Worm (Caenorhabditis elegans): ENCODE results near the gene C02G6.3.

- TF ChIP-seq dpff-1 (tag; optimal IDR thresholded peaks at IDR 0.05) = no peak
- TF ChIP-seq ama-1 (optimal IDR thresholded peaks at IDR 0.05) = no peak
- no peak for TF ChIP-seq ama-1 (GFP tag; optimal IDR thresholded peaks at IDR 0.05)
- no peak for TF ChIP-seq dpl-1 (GFP tag; optimal IDR thresholded peaks at IDR 0.05)
- TF ChIP-seq him-1 (tag; optimal IDR thresholded peaks at IDR 0.05) = no peak
- no peak for TF ChIP-seq ztf-18 (tag; optimal IDR thresholded peaks at IDR 0.05)
- no peak for TF ChIP-seq ZK185.1 (tag; optimal IDR thresholded peaks at IDR 0.05; ENCODE audit: poor library complexity, severe bottlenecking)
- no peak for TF ChIP-seq let-607 (tag; optimal IDR thresholded peaks at IDR 0.05)
- TF ChIP-seq pha-4 (tag; optimal IDR thresholded peaks at IDR 0.05) = no peak
- no peak for TF ChIP-seq attf-5 (GFP tag; optimal IDR thresholded peaks at IDR 0.05)
- no peak for TF ChIP-seq fkh-3 (tag; optimal IDR thresholded peaks at IDR 0.05)
- TF ChIP-seq K12H6.12 (tag; optimal IDR thresholded peaks at IDR 0.05) = no peak
- no peak for TF ChIP-seq unc-130 (GFP tag; optimal IDR thresholded peaks at IDR 0.05)
These were observed 47.2 kb downstream of the C02G6.3 start, which contains the start of gene srsx-17 for ce11 chrV:5927347-5927746.

Data from whole organism, young adult.